Worm (Caenorhabditis elegans): Measurements from ENCODE around the gene pmpl-1.

- TF ChIP-seq ceh-88 (GFP tag; IDR thresholded peaks at IDR 0.05) (no peak), blmp-1 (tag; optimal IDR thresholded peaks at IDR 0.05) (no peak)
These were observed 5.6 kb downstream of the pmpl-1 start for ce11 chrX:3793389-3793788.
